Fruit fly (Drosophila melanogaster) whole organism, embryonic: Measurements from ENCODE around the gene cass.

Experiments
- Ada2b ChIP-seq: fragments of 200-800 bp; sonication (Bioruptor generic); IDR thresholded peaks from 2 replicates; pipeline ENCODE4 v1.3.6; 2022; ENCODE audit warnings: missing biosample characterization, missing genetic modification characterization
- Aef1 ChIP-seq: fragments of 200-800 bp; sonication (Bioruptor generic); IDR thresholded peaks from 3 replicates; pipeline ENCODE4 v1.3.6; 2022; ENCODE audit warnings: missing biosample characterization, missing genetic modification characterization
- Asciz ChIP-seq: fragments of 200-800 bp; sonication (Bioruptor generic); optimal IDR thresholded peaks from 2 replicates; lab custom pipeline; 2017; ENCODE audit warnings: missing biosample characterization, mild to moderate bottlenecking, missing genetic modification characterization, missing genetic modification reagents
- CG10366 ChIP-seq: fragments of 200-800 bp; sonication (Bioruptor generic); IDR thresholded peaks from 2 replicates; pipeline ENCODE4 v1.3.6; 2022; ENCODE audit warnings: missing biosample characterization, missing genetic modification characterization
- CG11560 ChIP-seq: fragments of 200-800 bp; sonication (Bioruptor generic); IDR thresholded peaks from 3 replicates; pipeline ENCODE4 v1.3.6; 2022; ENCODE audit warnings: missing biosample characterization, missing genetic modification characterization
- CG14441 ChIP-seq: fragments of 200-800 bp; sonication (Bioruptor generic); IDR thresholded peaks from 2 replicates; pipeline ENCODE4 v1.3.6; 2022; ENCODE audit warnings: missing biosample characterization, missing genetic modification characterization
- CG15269 ChIP-seq: fragments of 200-800 bp; sonication (Bioruptor generic); optimal IDR thresholded peaks from 2 replicates; lab custom pipeline; 2018; ENCODE audit warnings: missing biosample characterization, mild to moderate bottlenecking, missing genetic modification characterization, moderate library complexity
- CG17359 ChIP-seq: fragments of 200-800 bp; sonication (Bioruptor generic); optimal IDR thresholded peaks from 3 replicates; lab custom pipeline; 2018; ENCODE audit warnings: missing biosample characterization, mild to moderate bottlenecking, missing genetic modification characterization, moderate library complexity
- CG1832 ChIP-seq: fragments of 200-800 bp; sonication (Bioruptor generic); optimal IDR thresholded peaks from 2 replicates; lab custom pipeline; 2017; ENCODE audit warnings: missing biosample characterization, mild to moderate bottlenecking, missing genetic modification characterization, inconsistent platforms
- CG30403 ChIP-seq: fragments of 200-800 bp; sonication (Bioruptor generic); optimal IDR thresholded peaks from 3 replicates; lab custom pipeline; 2016; ENCODE audit warnings: missing biosample characterization, missing genetic modification characterization
- CG31224 ChIP-seq: fragments of 200-800 bp; sonication (Bioruptor generic); IDR thresholded peaks from 2 replicates; pipeline ENCODE4 v1.3.6; 2022; ENCODE audit warnings: missing biosample characterization, missing genetic modification characterization
- CoRest ChIP-seq: fragments of 200-800 bp; sonication (Bioruptor generic); optimal IDR thresholded peaks from 3 replicates; lab custom pipeline; 2018; ENCODE audit warnings: missing biosample characterization, mild to moderate bottlenecking, missing genetic modification characterization, moderate library complexity
- D ChIP-seq, 2 experiments: fragments of 200-800 bp in 1 of 2; fragments of >200 bp in 1 of 2; sonication (Bioruptor generic) in 1 of 2; optimal IDR thresholded peaks; 2 replicates in 1 of 2; 3 replicates in 1 of 2; lab custom pipeline; 2017; ENCODE audit warnings: mild to moderate bottlenecking in 1 of 2, missing biosample characterization in 1 of 2, missing genetic modification characterization in 1 of 2, missing genetic modification reagents in 1 of 2
- Dref ChIP-seq: fragments of 200-800 bp; sonication (Bioruptor generic); IDR thresholded peaks from 2 replicates; pipeline ENCODE4 v1.3.6; 2022; ENCODE audit warnings: missing biosample characterization, missing genetic modification characterization
- Drgx ChIP-seq: fragments of 200-800 bp; sonication (Bioruptor generic); IDR thresholded peaks from 2 replicates; pipeline ENCODE4 v1.3.6; 2022; ENCODE audit warnings: missing biosample characterization, missing genetic modification characterization
- Ets65A ChIP-seq: fragments of 200-800 bp; sonication (Bioruptor generic); peaks from one replicate; lab custom pipeline; 2016; ENCODE audit warnings: missing biosample characterization, missing genetic modification characterization
- HLH3B ChIP-seq: fragments of 200-800 bp; sonication (Bioruptor generic); IDR thresholded peaks from 2 replicates; pipeline ENCODE4 v1.3.6; 2022; ENCODE audit warnings: missing biosample characterization, missing genetic modification characterization
- Hr51 ChIP-seq, 2 experiments: fragments of 200-800 bp; sonication (Bioruptor generic); optimal IDR thresholded peaks; 2 replicates in 1 of 2; 3 replicates in 1 of 2; lab custom pipeline; 2016 to 2018; ENCODE audit warnings: missing biosample characterization in 2 of 2, missing genetic modification characterization in 2 of 2, mild to moderate bottlenecking in 1 of 2, moderate library complexity in 1 of 2
- Oli ChIP-seq: fragments of 200-800 bp; sonication (Bioruptor generic); optimal IDR thresholded peaks from 2 replicates; lab custom pipeline; 2018; ENCODE audit warnings: missing biosample characterization, mild to moderate bottlenecking, missing genetic modification characterization, moderate library complexity
- Ptx1 ChIP-seq: fragments of 200-800 bp; sonication (Bioruptor generic); IDR thresholded peaks from 2 replicates; pipeline ENCODE4 v1.3.6; 2022; ENCODE audit warnings: missing biosample characterization, missing genetic modification characterization
- Sox100B ChIP-seq: fragments of 200-800 bp; sonication (Bioruptor generic); optimal IDR thresholded peaks from 3 replicates; lab custom pipeline; 2018; ENCODE audit warnings: missing biosample characterization, mild to moderate bottlenecking, missing genetic modification characterization
- Sox102F ChIP-seq: fragments of 200-800 bp; sonication (Bioruptor generic); optimal IDR thresholded peaks from 2 replicates; lab custom pipeline; 2018; ENCODE audit warnings: missing biosample characterization, mild to moderate bottlenecking, missing genetic modification characterization, moderate library complexity
- ap ChIP-seq: fragments of 200-800 bp; sonication (Bioruptor generic); IDR thresholded peaks from 2 replicates; pipeline ENCODE4 v1.3.6; 2022; ENCODE audit warnings: missing biosample characterization, missing genetic modification characterization
- dmrt99B ChIP-seq: fragments of 200-800 bp; sonication (Bioruptor generic); optimal IDR thresholded peaks from 2 replicates; lab custom pipeline; 2018; ENCODE audit warnings: missing biosample characterization, mild to moderate bottlenecking, missing genetic modification characterization, moderate library complexity
- dysf ChIP-seq: fragments of 200-800 bp; sonication (Bioruptor generic); IDR thresholded peaks from 3 replicates; pipeline ENCODE4 v1.3.6; 2022; ENCODE audit warnings: missing biosample characterization, missing genetic modification characterization
- esg ChIP-seq: fragments of 200-800 bp; sonication (Bioruptor generic); conservative IDR thresholded peaks from 2 replicates; pipeline ENCODE4 v1.3.6; 2022; ENCODE audit warnings: missing biosample characterization, missing genetic modification characterization
- eve ChIP-seq, 2 experiments: fragments of >200 bp; optimal IDR thresholded peaks; 2 replicates each; lab custom pipeline; 2017; ENCODE audit warnings: missing biosample characterization in 2 of 2, missing genetic modification characterization in 2 of 2
- fd96Cb ChIP-seq: fragments of 200-800 bp; sonication (Bioruptor generic); optimal IDR thresholded peaks from 2 replicates; lab custom pipeline; 2018; ENCODE audit warnings: missing biosample characterization, mild to moderate bottlenecking, missing genetic modification characterization, moderate library complexity
- gem ChIP-seq: fragments of 200-800 bp; sonication (Bioruptor generic); optimal IDR thresholded peaks from 2 replicates; lab custom pipeline; 2019; ENCODE audit warnings: missing biosample characterization, mild to moderate bottlenecking, missing genetic modification characterization, moderate library complexity
- her ChIP-seq: fragments of 200-800 bp; sonication (Bioruptor generic); optimal IDR thresholded peaks from 2 replicates; lab custom pipeline; 2016; ENCODE audit warnings: missing biosample characterization, missing genetic modification characterization
- prd ChIP-seq, 3 experiments: fragments of >200 bp in 2 of 3; fragments of 200-800 bp in 1 of 3; sonication (Bioruptor generic) in 1 of 3; optimal IDR thresholded peaks in 2 of 3; IDR thresholded peaks in 1 of 3; 2 replicates in 2 of 3; 3 replicates in 1 of 3; pipeline versions ENCODE4 v1.3.6 to Lab custom; 2017 to 2022; ENCODE audit warnings: missing biosample characterization in 1 of 3, missing genetic modification characterization in 1 of 3
- run ChIP-seq: fragments of 200-800 bp; sonication (Bioruptor generic); optimal IDR thresholded peaks from 3 replicates; lab custom pipeline; 2018; ENCODE audit warnings: missing biosample characterization, mild to moderate bottlenecking, missing genetic modification characterization
- sens ChIP-seq: fragments of 200-800 bp; sonication (Bioruptor generic); peaks from one replicate; lab custom pipeline; 2016; ENCODE audit warnings: missing biosample characterization, missing genetic modification characterization
- stc ChIP-seq: fragments of 200-800 bp; sonication (Bioruptor generic); IDR thresholded peaks from 2 replicates; pipeline ENCODE4 v1.3.6; 2022; ENCODE audit warnings: missing biosample characterization, missing genetic modification characterization
- sug ChIP-seq: fragments of 200-800 bp; optimal IDR thresholded peaks from 2 replicates; lab custom pipeline; 2019; ENCODE audit warnings: missing biosample characterization, mild to moderate bottlenecking, missing genetic modification characterization, moderate library complexity
- tin ChIP-seq: fragments of 200-800 bp; sonication (Bioruptor generic); optimal IDR thresholded peaks from 3 replicates; lab custom pipeline; 2016; ENCODE audit warnings: missing biosample characterization, missing genetic modification characterization
- usp ChIP-seq: fragments of >200 bp; optimal IDR thresholded peaks from 2 replicates; lab custom pipeline; 2017; ENCODE audit warnings: missing biosample characterization, missing genetic modification characterization
- vvl ChIP-seq: fragments of 200-800 bp; sonication (Bioruptor generic); IDR thresholded peaks from 2 replicates; pipeline ENCODE4 v1.3.6; 2022; ENCODE audit warnings: missing biosample characterization, missing genetic modification characterization

cass gene

DNA sequence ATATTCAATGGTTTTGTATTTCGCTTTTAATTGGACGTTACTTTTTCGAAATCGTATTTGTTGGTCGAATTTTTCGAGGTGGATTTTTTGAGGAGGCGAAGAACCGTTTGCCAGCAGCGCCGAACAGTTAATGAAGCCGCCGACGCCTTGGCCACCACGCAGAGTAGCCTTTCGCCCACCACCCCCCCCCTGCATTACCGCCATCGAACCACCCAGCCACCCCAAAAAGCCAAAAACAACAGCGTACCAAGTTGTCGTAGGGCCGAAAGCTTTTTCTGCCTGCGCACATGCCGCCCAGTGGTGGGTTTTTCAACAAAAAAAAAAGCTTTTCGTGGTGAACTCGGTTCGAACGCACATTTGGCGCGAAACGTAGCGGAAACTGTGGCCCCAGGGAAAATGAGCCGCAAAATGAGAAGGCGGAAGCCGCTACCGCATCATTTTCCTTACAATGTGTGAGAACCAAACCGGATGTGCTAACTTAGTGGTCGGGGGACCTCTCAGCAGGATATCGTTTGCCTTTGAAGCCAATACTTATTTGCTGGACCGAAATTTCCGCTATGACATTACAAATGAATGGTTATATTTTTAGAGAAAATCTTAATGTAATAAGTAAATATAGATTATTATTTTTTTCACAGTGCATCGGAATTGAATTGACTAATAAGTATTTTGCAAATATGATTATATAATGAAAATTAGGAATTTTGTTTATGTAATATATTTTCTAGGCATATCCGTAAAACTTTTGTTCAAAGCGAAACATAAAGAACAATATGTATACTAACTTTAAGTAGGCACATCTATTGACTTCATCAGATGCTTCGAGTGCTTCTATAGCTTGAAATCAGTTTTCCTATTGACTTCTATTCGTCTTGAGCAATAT, 44.4 kb downstream of the cass start, which contains the start of the genes Dif and CG5043 (continued):
- TF ChIP-seq eve (GFP tag; optimal IDR thresholded peaks at IDR 0.05; lab: Kevin White, UChicago): no peak
- no peak for TF ChIP-seq Dref (GFP tag; lab: Robert Waterston, UW)
- TF ChIP-seq CG31224 (GFP tag; lab: Robert Waterston, UW): no peak
- TF ChIP-seq sug (tag; lab: Kevin White, UChicago): no peak
- no peak for TF ChIP-seq dmrt99B (tag; lab: Kevin White, UChicago)
- TF ChIP-seq her (GFP tag; lab: Kevin White, UChicago): peak; percentile 20
- no peak for TF ChIP-seq tin (GFP tag; lab: Kevin White, UChicago)

DNA sequence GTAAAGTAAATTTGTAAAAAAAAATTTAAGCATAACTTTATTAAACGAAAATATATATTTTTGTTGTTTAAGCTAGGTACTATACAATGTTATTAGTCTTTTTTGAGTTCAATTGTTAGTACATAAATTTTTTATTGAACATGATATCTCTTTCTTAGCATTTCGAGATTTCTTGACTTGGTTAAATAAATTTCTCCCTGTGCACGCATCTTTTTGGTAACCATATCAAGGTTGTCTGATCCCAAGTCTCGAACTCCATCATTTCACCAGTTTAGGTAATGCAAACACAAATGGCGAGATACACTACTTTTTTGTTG, 46.4 kb downstream of the cass start:
- TF ChIP-seq Oli: peak; percentile 26
- TF ChIP-seq HLH3B (GFP tag; lab: Robert Waterston, UW): 0 out of 2 replicates have a peak, but pooled peaks have one; percentile 19
- TF ChIP-seq Ada2b (GFP tag; lab: Robert Waterston, UW): peak; percentile 17; the same call in 1 of the 2 replicates
- TF ChIP-seq Sox102F: peak; percentile 68
- peak; percentile 27 for TF ChIP-seq CG30403 (GFP tag; lab: Kevin White, UChicago)
- no peak for TF ChIP-seq usp
- TF ChIP-seq Ptx1: peak; percentile 42; the same call in 1 of the 2 replicates
- peak; percentile 70 for TF ChIP-seq dmrt99B (tag; lab: Kevin White, UChicago)
- no peak for TF ChIP-seq D (optimal IDR thresholded peaks at IDR 0.05; lab: Kevin White, UChicago)
- no peak for TF ChIP-seq D (GFP tag; optimal IDR thresholded peaks at IDR 0.05; lab: Kevin White, UChicago)
- peak; percentile 1 for TF ChIP-seq fd96Cb
- TF ChIP-seq Drgx: peak; percentile 69; the same call in 1 of the 2 replicates
- no peak for TF ChIP-seq CG1832 (GFP tag; lab: Kevin White, UChicago)
- TF ChIP-seq dysf: 0 out of 3 replicates have a peak, but pooled peaks have one; percentile 34
- 0 out of 3 replicates have a peak, but pooled peaks have one; percentile 15 for TF ChIP-seq Aef1 (GFP tag; lab: Robert Waterston, UW)
- TF ChIP-seq Hr51 (GFP tag; optimal IDR thresholded peaks at IDR 0.05; lab: Kevin White, UChicago): peak in 1 of 2 experiments; percentile 68
- TF ChIP-seq Sox100B (GFP tag; lab: Kevin White, UChicago): peak; percentile 35
- TF ChIP-seq CG10366 (GFP tag; lab: Robert Waterston, UW): peak; percentile 13; the same call in 1 of the 2 replicates
- no peak for TF ChIP-seq Dref (GFP tag; lab: Robert Waterston, UW)
- TF ChIP-seq CG15269 (tag; lab: Kevin White, UChicago): peak; percentile 9
- peak; percentile 28; the same call in 1 of the 2 replicates for TF ChIP-seq ap (GFP tag; lab: Robert Waterston, UW)
- TF ChIP-seq CG14441 (GFP tag; lab: Robert Waterston, UW): peak; percentile 14; the same call in 1 of the 2 replicates
- TF ChIP-seq Ets65A (GFP tag; lab: Kevin White, UChicago): peak; percentile 39
- 0 out of 2 replicates have a peak, but pooled peaks have one; percentile 12 for TF ChIP-seq vvl (GFP tag; lab: Robert Waterston, UW)
- no peak for TF ChIP-seq prd (optimal IDR thresholded peaks at IDR 0.05; lab: Kevin White, UChicago)
- no peak for TF ChIP-seq prd (GFP tag; IDR thresholded peaks at IDR 0.05; lab: Robert Waterston, UW)
- TF ChIP-seq stc: 0 out of 2 replicates have a peak, but pooled peaks have one; percentile 4
- peak; percentile 20 for TF ChIP-seq run (tag; lab: Kevin White, UChicago)
- TF ChIP-seq Asciz (GFP tag; lab: Kevin White, UChicago): peak; percentile 43
- no peak for TF ChIP-seq CG11560
- peak; percentile 46 for TF ChIP-seq CG17359 (tag; lab: Kevin White, UChicago)
- TF ChIP-seq CoRest: no peak
- peak; percentile 52 for TF ChIP-seq gem (tag; lab: Kevin White, UChicago)
- TF ChIP-seq esg (GFP tag; lab: Robert Waterston, UW): peak; percentile 55
- TF ChIP-seq sens (GFP tag; lab: Kevin White, UChicago): peak; percentile 79
- TF ChIP-seq eve (GFP tag; optimal IDR thresholded peaks at IDR 0.05; lab: Kevin White, UChicago): peak in 1 of 2 experiments; percentile 18
